Worm (Caenorhabditis elegans) whole organism, young adult: Measurements from ENCODE around the gene tab-1.

Experiments used
- B0261.1 ChIP-seq: sonication (generic microtip); optimal IDR thresholded peaks from 2 replicates; lab custom pipeline; 2016; ENCODE audit warnings: mild to moderate bottlenecking, missing genetic modification characterization, moderate library complexity, missing compliant biosample characterization
- B0336.3 ChIP-seq: fragments of 200-800 bp; sonication (Bioruptor generic); IDR thresholded peaks from 2 replicates; pipeline ENCODE4 v1.3.6; 2022; ENCODE audit warnings: missing genetic modification characterization, missing compliant biosample characterization
- F23B12.7 ChIP-seq: sonication (generic microtip); optimal IDR thresholded peaks from 2 replicates; lab custom pipeline; 2017; ENCODE audit warnings: missing genetic modification characterization, mild to moderate bottlenecking, missing compliant biosample characterization, antibody characterized with exemption, moderate library complexity; ENCODE audit not compliant: insufficient read depth
- F55B11.4 ChIP-seq: sonication (generic microtip); optimal IDR thresholded peaks from 2 replicates; lab custom pipeline; 2016; ENCODE audit warnings: missing compliant biosample characterization, missing genetic modification characterization, borderline replicate concordance; ENCODE audit not compliant: insufficient read depth
- K12H6.12 ChIP-seq: fragments of 200-800 bp; sonication (Bioruptor generic); optimal IDR thresholded peaks from 2 replicates; lab custom pipeline; 2018; ENCODE audit warnings: mild to moderate bottlenecking, missing genetic modification characterization, missing compliant biosample characterization
- Y53F4B.3 ChIP-seq: fragments of 200-800 bp; sonication (Bioruptor generic); IDR thresholded peaks from 2 replicates; pipeline ENCODE4 v1.3.6; 2022; ENCODE audit warnings: missing genetic modification reagents, missing genetic modification characterization, missing compliant biosample characterization
- Y95B8A.8 ChIP-seq: fragments of 200-800 bp; sonication (Bioruptor generic); IDR thresholded peaks from 2 replicates; pipeline ENCODE4 v1.3.6; 2022; ENCODE audit warnings: missing genetic modification reagents, missing genetic modification characterization, missing compliant biosample characterization
- akir-1 ChIP-seq: fragments of 200-800 bp; sonication (Bioruptor generic); optimal IDR thresholded peaks from 2 replicates; lab custom pipeline; 2018; ENCODE audit warnings: mild to moderate bottlenecking, missing genetic modification characterization, moderate library complexity, missing compliant biosample characterization
- attf-3 ChIP-seq: fragments of 200-800 bp; sonication (Bioruptor generic); conservative IDR thresholded peaks from 2 replicates; pipeline ENCODE4 v1.3.6; 2022; ENCODE audit warnings: missing genetic modification reagents, missing genetic modification characterization, missing compliant biosample characterization
- attf-5 ChIP-seq: fragments of 200-800 bp; sonication (Bioruptor generic); optimal IDR thresholded peaks from 2 replicates; lab custom pipeline; 2018; ENCODE audit warnings: mild to moderate bottlenecking, missing genetic modification characterization, missing compliant biosample characterization
- attf-6 ChIP-seq: fragments of 200-800 bp; sonication (Bioruptor generic); IDR thresholded peaks from 2 replicates; pipeline ENCODE4 v1.3.6; 2022; ENCODE audit warnings: missing genetic modification reagents, missing genetic modification characterization, missing compliant biosample characterization
- bed-2 ChIP-seq: fragments of 200-800 bp; sonication (Bioruptor generic); IDR thresholded peaks from 2 replicates; pipeline ENCODE4 v1.3.6; 2022; ENCODE audit warnings: missing genetic modification reagents, missing genetic modification characterization, missing compliant biosample characterization
- cebp-1 ChIP-seq, 2 experiments: fragments of 200-800 bp in 1 of 2; sonication (Bioruptor generic) in 1 of 2; sonication (generic microtip) in 1 of 2; IDR thresholded peaks in 1 of 2; optimal IDR thresholded peaks in 1 of 2; 2 replicates each; pipeline versions ENCODE4 v1.3.6 to Lab custom; 2017 to 2022; ENCODE audit warnings: missing compliant biosample characterization in 2 of 2, missing genetic modification characterization in 2 of 2, mild to moderate bottlenecking in 1 of 2, missing genetic modification reagents in 1 of 2, moderate library complexity in 1 of 2
- ceh-100 ChIP-seq: fragments of 200-800 bp; sonication (Bioruptor generic); IDR thresholded peaks from 2 replicates; pipeline ENCODE4 v1.3.6; 2022; ENCODE audit warnings: missing genetic modification reagents, missing genetic modification characterization, missing compliant biosample characterization
- ceh-27 ChIP-seq: fragments of 200-800 bp; sonication (Bioruptor generic); optimal IDR thresholded peaks from 2 replicates; lab custom pipeline; 2018; ENCODE audit warnings: mild to moderate bottlenecking, missing genetic modification characterization, moderate library complexity, missing compliant biosample characterization
- ceh-79 ChIP-seq: sonication (generic microtip); optimal IDR thresholded peaks from 2 replicates; lab custom pipeline; 2017; ENCODE audit warnings: mild to moderate bottlenecking, missing genetic modification characterization, missing compliant biosample characterization
- dox-1 ChIP-seq: fragments of 200-800 bp; sonication (Bioruptor generic); IDR thresholded peaks from 2 replicates; pipeline ENCODE4 v1.3.6; 2022; ENCODE audit warnings: missing genetic modification reagents, missing genetic modification characterization, missing compliant biosample characterization
- egrh-3 ChIP-seq: fragments of 200-800 bp; sonication (Bioruptor generic); IDR thresholded peaks from 2 replicates; pipeline ENCODE4 v1.3.6; 2022; ENCODE audit warnings: missing genetic modification reagents, missing genetic modification characterization, missing compliant biosample characterization
- ekl-4 ChIP-seq: fragments of 200-800 bp; sonication (Bioruptor generic); IDR thresholded peaks from 2 replicates; pipeline ENCODE4 v1.3.6; 2022; ENCODE audit warnings: missing genetic modification reagents, missing genetic modification characterization, missing compliant biosample characterization
- ets-4 ChIP-seq: fragments of 200-800 bp; sonication (Bioruptor generic); optimal IDR thresholded peaks from 2 replicates; lab custom pipeline; 2018; ENCODE audit warnings: mild to moderate bottlenecking, missing genetic modification characterization, missing compliant biosample characterization
- him-1 ChIP-seq: sonication (generic microtip); optimal IDR thresholded peaks from 2 replicates; lab custom pipeline; 2016; ENCODE audit warnings: missing genotype, missing genetic modification reagents, missing genetic modification characterization, missing compliant biosample characterization
- hlh-12 ChIP-seq: sonication (generic microtip); optimal IDR thresholded peaks from 2 replicates; lab custom pipeline; 2016; ENCODE audit warnings: missing genetic modification characterization, missing compliant biosample characterization
- hmg-1.2 ChIP-seq: fragments of 200-800 bp; sonication (Bioruptor generic); IDR thresholded peaks from 2 replicates; pipeline ENCODE4 v1.3.6; 2022; ENCODE audit warnings: missing genetic modification reagents, missing genetic modification characterization, missing compliant biosample characterization
- lin-26 ChIP-seq: fragments of 200-800 bp; sonication (Bioruptor generic); IDR thresholded peaks from 2 replicates; pipeline ENCODE4 v1.3.6; 2022; ENCODE audit warnings: missing genetic modification reagents, missing genetic modification characterization, missing compliant biosample characterization
- lir-1 ChIP-seq: fragments of 200-800 bp; sonication (Bioruptor generic); conservative IDR thresholded peaks from 2 replicates; pipeline ENCODE4 v1.3.6; 2022; ENCODE audit warnings: missing genetic modification reagents, missing genetic modification characterization, missing compliant biosample characterization
- madf-10 ChIP-seq: sonication (generic microtip); optimal IDR thresholded peaks from 2 replicates; lab custom pipeline; 2016; ENCODE audit warnings: mild to moderate bottlenecking, missing genetic modification characterization, missing compliant biosample characterization
- madf-3 ChIP-seq: fragments of 200-800 bp; sonication (Bioruptor generic); IDR thresholded peaks from 2 replicates; pipeline ENCODE4 v1.3.6; 2022; ENCODE audit warnings: missing genetic modification reagents, missing genetic modification characterization, missing compliant biosample characterization
- madf-6 ChIP-seq: fragments of 200-800 bp; sonication (Bioruptor generic); IDR thresholded peaks from 2 replicates; pipeline ENCODE4 v1.3.6; 2022; ENCODE audit warnings: missing genetic modification reagents, missing genetic modification characterization, missing compliant biosample characterization
- mcd-1 ChIP-seq: fragments of 200-800 bp; sonication (Bioruptor generic); IDR thresholded peaks from 2 replicates; pipeline ENCODE4 v1.3.6; 2022; ENCODE audit warnings: missing genetic modification reagents, missing genetic modification characterization, missing compliant biosample characterization
- mxl-1 ChIP-seq: sonication (generic microtip); optimal IDR thresholded peaks from 2 replicates; lab custom pipeline; 2016; ENCODE audit warnings: missing genetic modification characterization, missing compliant biosample characterization
- nfyb-1 ChIP-seq: fragments of 200-800 bp; sonication (Bioruptor generic); IDR thresholded peaks from 2 replicates; pipeline ENCODE4 v1.3.6; 2022; ENCODE audit warnings: missing genetic modification reagents, missing genetic modification characterization, missing compliant biosample characterization
- nhr-120 ChIP-seq: fragments of 200-800 bp; sonication (Bioruptor generic); IDR thresholded peaks from 2 replicates; pipeline ENCODE4 v1.3.6; 2022; ENCODE audit warnings: missing genetic modification characterization, missing compliant biosample characterization
- nhr-27 ChIP-seq: fragments of 200-800 bp; sonication (Bioruptor generic); optimal IDR thresholded peaks from 2 replicates; lab custom pipeline; 2018; ENCODE audit warnings: mild to moderate bottlenecking, missing genetic modification characterization, moderate library complexity, missing compliant biosample characterization
- pbrm-1 ChIP-seq: fragments of 200-800 bp; sonication (Bioruptor generic); IDR thresholded peaks from 2 replicates; pipeline ENCODE4 v1.3.6; 2022; ENCODE audit warnings: missing genetic modification reagents, missing genetic modification characterization, missing compliant biosample characterization
- rcor-1 ChIP-seq: fragments of 200-800 bp; sonication (Bioruptor generic); IDR thresholded peaks from 2 replicates; pipeline ENCODE4 v1.3.6; 2022; ENCODE audit warnings: missing genetic modification reagents, missing genetic modification characterization, missing compliant biosample characterization
- repo-1 ChIP-seq: sonication (generic microtip); optimal IDR thresholded peaks from 2 replicates; lab custom pipeline; 2017; ENCODE audit warnings: mild to moderate bottlenecking, missing genetic modification characterization, missing compliant biosample characterization
- rpc-1 ChIP-seq, 2 experiments: fragments of 150-350 bp in 1 of 2; sonication (generic microtip) in 1 of 2; optimal IDR thresholded peaks; 2 replicates each; lab custom pipeline; 2014 to 2018; ENCODE audit warnings: missing biosample characterization in 1 of 2, missing genetic modification characterization in 1 of 2, missing genetic modification reagents in 1 of 2, missing genotype in 1 of 2
- snpc-4 ChIP-seq, 5 experiments: fragments of 150-350 bp in 1 of 5; sonication (generic microtip) in 4 of 5; optimal IDR thresholded peaks; 2 replicates each; lab custom pipeline; 2014 to 2018; ENCODE audit warnings: missing genetic modification characterization in 5 of 5, missing biosample characterization in 3 of 5, antibody characterized with exemption in 2 of 5, mild to moderate bottlenecking in 2 of 5, missing compliant biosample characterization in 2 of 5, missing genotype in 2 of 5, moderate library complexity in 2 of 5, missing genetic modification reagents in 1 of 5
- zfh-2 ChIP-seq: fragments of 200-800 bp; sonication (Bioruptor generic); conservative IDR thresholded peaks from 2 replicates; pipeline ENCODE4 v1.3.6; 2022; ENCODE audit warnings: missing genetic modification reagents, missing genetic modification characterization, missing compliant biosample characterization
- ztf-26 ChIP-seq: sonication (generic microtip); optimal IDR thresholded peaks from 2 replicates; lab custom pipeline; 2017; ENCODE audit warnings: missing genetic modification characterization, missing compliant biosample characterization

Gene tab-1

ce11 chrII:6843680-6844079 is 40.6 kb downstream of the tab-1 start (continued):
- TF ChIP-seq F55B11.4 (tag; lab: Kevin White, UChicago): no peak
- no peak for TF ChIP-seq ztf-26 (tag; lab: Kevin White, UChicago)
- TF ChIP-seq mcd-1: peak; percentile 27; the same call in 1 of the 2 replicates
- TF ChIP-seq nhr-27: no peak
- no peak for TF ChIP-seq ceh-79 (tag; lab: Kevin White, UChicago)
- TF ChIP-seq repo-1 (tag; lab: Kevin White, UChicago): no peak
- TF ChIP-seq ceh-27: peak; percentile 5

DNA sequence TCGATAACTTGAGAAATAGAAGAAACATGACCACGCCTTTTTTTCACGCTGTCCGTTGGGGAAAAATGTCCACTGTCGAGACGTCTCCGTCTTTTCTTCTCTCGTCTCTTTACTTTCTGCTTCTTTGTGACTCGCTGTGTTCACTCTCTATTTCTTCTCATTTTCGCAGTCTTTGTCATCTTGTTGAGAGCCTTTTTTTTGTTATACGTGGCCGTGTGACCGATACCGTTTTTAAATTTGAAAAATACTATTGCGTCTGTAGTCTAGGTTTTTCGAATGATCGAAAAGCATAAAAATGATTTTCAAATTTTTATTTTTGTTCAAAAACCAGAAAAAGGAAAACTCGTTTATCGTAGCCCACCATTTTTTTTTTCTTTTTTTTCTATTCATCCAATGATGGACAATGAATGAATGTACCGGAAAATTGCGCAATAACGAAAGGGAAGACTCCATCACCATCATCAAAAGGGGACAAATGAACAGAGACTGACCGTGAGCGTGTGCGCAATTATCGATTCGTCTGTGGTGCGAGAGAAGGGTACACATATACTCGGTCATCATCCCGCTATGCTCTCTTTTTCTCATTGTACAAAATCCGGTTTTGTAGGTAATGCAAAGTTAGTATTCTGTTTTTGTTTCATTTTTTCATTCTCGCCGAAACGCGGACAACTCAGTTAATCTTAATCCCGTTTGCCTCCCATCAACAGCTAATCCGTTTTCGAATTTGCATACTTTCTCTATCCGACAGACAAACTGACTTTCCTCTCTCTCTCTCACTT is 41.3 kb downstream of the tab-1 start:
- peak; percentile 16; the same call in 1 of the 2 replicates for TF ChIP-seq hmg-1.2
- no peak for TF ChIP-seq B0336.3 (GFP tag; lab: Robert Waterston, UW)
- 0 out of 2 replicates have a peak, but pooled peaks have one; percentile 18 for TF ChIP-seq pbrm-1
- TF ChIP-seq Y95B8A.8 (GFP tag; lab: Robert Waterston, UW): no peak
- TF ChIP-seq cebp-1 (GFP tag; IDR thresholded peaks at IDR 0.05; lab: Robert Waterston, UW): no peak
- peak; percentile 1 for TF ChIP-seq cebp-1 (tag; optimal IDR thresholded peaks at IDR 0.05; lab: Kevin White, UChicago)
- TF ChIP-seq madf-3: no peak
- no peak for TF ChIP-seq attf-6 (GFP tag; lab: Robert Waterston, UW)

- TF ChIP-seq ets-4 (GFP tag; lab: Kevin White, UChicago) (no peak), dox-1 (no peak), lin-26 (GFP tag; lab: Robert Waterston, UW) (no peak), rpc-1 (optimal IDR thresholded peaks at IDR 0.05; lab: Kevin White, UChicago) (no peak), rpc-1 (tag; optimal IDR thresholded peaks at IDR 0.05; lab: Kevin White, UChicago) (no peak), rcor-1 (no peak), mxl-1 (no peak), Y53F4B.3 (GFP tag; lab: Robert Waterston, UW) (no peak), him-1 (tag; lab: Kevin White, UChicago) (no peak), ceh-100 (GFP tag; lab: Robert Waterston, UW) (no peak), egrh-3 (GFP tag; lab: Robert Waterston, UW) (no peak), snpc-4 (GFP tag; optimal IDR thresholded peaks at IDR 0.05; lab: Kevin White, UChicago) (no peak), snpc-4 (tag; optimal IDR thresholded peaks at IDR 0.05; lab: Kevin White, UChicago) (no peak), hlh-12 (tag; lab: Kevin White, UChicago) (no peak), F23B12.7 (no peak)
Measured at ce11 chrII:6845006-6845459, 41.9 kb downstream of the tab-1 start.

ce11 chrII:6846723-6847122 is 43.6 kb downstream of the tab-1 start:
- TF ChIP-seq B0261.1 (tag; lab: Kevin White, UChicago) (no peak), bed-2 (GFP tag; lab: Robert Waterston, UW) (no peak), akir-1 (GFP tag; lab: Kevin White, UChicago) (no peak), nfyb-1 (GFP tag; lab: Robert Waterston, UW) (0 out of 2 replicates have a peak, but pooled peaks have one; percentile 26), nhr-120 (no peak), madf-10 (no peak), K12H6.12 (no peak), attf-5 (no peak), zfh-2 (GFP tag; lab: Robert Waterston, UW) (peak; percentile 91), egrh-3 (GFP tag; lab: Robert Waterston, UW) (peak; percentile 47; the same call in 1 of the 2 replicates), madf-6 (GFP tag; lab: Robert Waterston, UW) (no peak), repo-1 (tag; lab: Kevin White, UChicago) (peak; percentile 10), attf-3 (GFP tag; lab: Robert Waterston, UW) (no peak), lir-1 (GFP tag; lab: Robert Waterston, UW) (no peak), ekl-4 (no peak), dox-1 (no peak)
